Worm (Caenorhabditis elegans) whole organism, early embryonic: ENCODE results near the gene dpy-30.

Source experiments
- B0310.2 ChIP-seq: sonication (generic microtip); optimal IDR thresholded peaks from 2 replicates; lab custom pipeline; 2016; ENCODE audit warnings: mild to moderate bottlenecking, missing genetic modification characterization, missing compliant biosample characterization
- F13C5.2 ChIP-seq: sonication (generic microtip); optimal IDR thresholded peaks from 2 replicates; lab custom pipeline; 2017; ENCODE audit warnings: mild to moderate bottlenecking, missing genetic modification characterization, inconsistent platforms, missing compliant biosample characterization
- aly-1 ChIP-seq: sonication (generic microtip); optimal IDR thresholded peaks from 2 replicates; lab custom pipeline; 2016; ENCODE audit warnings: missing genetic modification characterization, missing compliant biosample characterization
- ama-1 ChIP-seq: fragments of 150-350 bp; optimal IDR thresholded peaks from 2 replicates; lab custom pipeline; 2014
- ceh-13 ChIP-seq: fragments of 200-800 bp; sonication (Bioruptor generic); optimal IDR thresholded peaks from 2 replicates; lab custom pipeline; 2018; ENCODE audit warnings: mild to moderate bottlenecking, missing genetic modification characterization, missing compliant biosample characterization
- ceh-36 ChIP-seq: sonication (generic microtip); optimal IDR thresholded peaks from 2 replicates; lab custom pipeline; 2016; ENCODE audit warnings: missing genetic modification characterization, inconsistent platforms, missing compliant biosample characterization
- ets-7 ChIP-seq: sonication (generic microtip); optimal IDR thresholded peaks from 2 replicates; lab custom pipeline; 2016; ENCODE audit warnings: missing genotype, missing genetic modification characterization, missing compliant biosample characterization
- flt-1 ChIP-seq: fragments of 200-800 bp; sonication (Bioruptor generic); IDR thresholded peaks from 2 replicates; pipeline ENCODE4 v1.3.6; 2022; ENCODE audit warnings: missing genetic modification characterization, missing compliant biosample characterization
- hmbx-1 ChIP-seq: sonication (generic microtip); optimal IDR thresholded peaks from 2 replicates; lab custom pipeline; 2016; ENCODE audit warnings: mild to moderate bottlenecking, missing genetic modification characterization, missing compliant biosample characterization
- hmg-4 ChIP-seq: fragments of 200-800 bp; sonication (Bioruptor generic); optimal IDR thresholded peaks from 2 replicates; lab custom pipeline; 2018; ENCODE audit warnings: mild to moderate bottlenecking, missing genetic modification characterization, missing compliant biosample characterization
- hnd-1 ChIP-seq: sonication (generic microtip); optimal IDR thresholded peaks from 2 replicates; lab custom pipeline; 2016; ENCODE audit warnings: missing genetic modification characterization, missing compliant biosample characterization
- pes-1 ChIP-seq: fragments of 200-800 bp; sonication (Bioruptor generic); IDR thresholded peaks from 2 replicates; pipeline ENCODE4 v1.3.6; 2022; ENCODE audit warnings: missing genetic modification reagents, missing genetic modification characterization, missing compliant biosample characterization
- scrt-1 ChIP-seq: fragments of 200-800 bp; sonication (Bioruptor generic); IDR thresholded peaks from 2 replicates; pipeline ENCODE4 v1.3.6; 2022; ENCODE audit warnings: missing genetic modification characterization, missing compliant biosample characterization
- sea-1 ChIP-seq: fragments of 200-800 bp; sonication (Bioruptor generic); conservative IDR thresholded peaks from 2 replicates; pipeline ENCODE4 v1.3.6; 2022; ENCODE audit warnings: missing genetic modification characterization, missing compliant biosample characterization
- tbx-11 ChIP-seq: fragments of 200-800 bp; sonication (Bioruptor generic); IDR thresholded peaks from 2 replicates; pipeline ENCODE4 v1.3.6; 2022; ENCODE audit warnings: missing genetic modification characterization, missing compliant biosample characterization
- tbx-37 ChIP-seq: fragments of 200-800 bp; sonication (Bioruptor generic); conservative IDR thresholded peaks from 2 replicates; pipeline ENCODE4 v1.3.6; 2022; ENCODE audit warnings: missing genetic modification reagents, missing genetic modification characterization, missing compliant biosample characterization
- tra-4 ChIP-seq: sonication (generic microtip); optimal IDR thresholded peaks from 2 replicates; lab custom pipeline; 2017; ENCODE audit warnings: missing genetic modification characterization, missing compliant biosample characterization

The dpy-30 gene

ce11 chrV:12184308-12184999, 6.9 kb upstream of the dpy-30 start, which contains the start of gene srd-4:
srd-4 (plus strand) TSS chrV:12184949.
- no peak for TF ChIP-seq scrt-1 (GFP tag; lab: Robert Waterston, UW)
- TF ChIP-seq pes-1 (GFP tag; lab: Robert Waterston, UW): no peak
- TF ChIP-seq hnd-1 (tag; lab: Kevin White, UChicago): no peak
- TF ChIP-seq ets-7: no peak
- no peak for TF ChIP-seq ceh-13 (GFP tag; lab: Kevin White, UChicago)
- no peak for TF ChIP-seq hmbx-1 (tag; lab: Kevin White, UChicago)
- no peak for TF ChIP-seq B0310.2 (tag; lab: Kevin White, UChicago)
- TF ChIP-seq F13C5.2 (tag; lab: Kevin White, UChicago): no peak
- no peak for TF ChIP-seq tbx-37
- no peak for TF ChIP-seq tra-4 (tag; lab: Kevin White, UChicago)
- TF ChIP-seq aly-1 (tag; lab: Kevin White, UChicago): no peak
- TF ChIP-seq flt-1: no peak
- TF ChIP-seq sea-1 (GFP tag; lab: Robert Waterston, UW): no peak

- TF ChIP-seq F13C5.2 (tag; lab: Kevin White, UChicago) (no peak), tbx-37 (no peak)
Measured at ce11 chrV:12187344-12187743, 4.0 kb upstream of the dpy-30 start, which contains the start of gene ZK863.8. ZK863.8 (minus strand) TSS chrV:12187516.

- TF ChIP-seq scrt-1 (GFP tag; lab: Robert Waterston, UW) (no peak), F13C5.2 (tag; lab: Kevin White, UChicago) (no peak), ceh-13 (GFP tag; lab: Kevin White, UChicago) (no peak), hmbx-1 (tag; lab: Kevin White, UChicago) (no peak), ets-7 (no peak), ama-1 (lab: Kevin White, UChicago) (no peak), hmg-4 (no peak), tbx-11 (GFP tag; lab: Robert Waterston, UW) (no peak), aly-1 (tag; lab: Kevin White, UChicago) (no peak), tra-4 (tag; lab: Kevin White, UChicago) (no peak), hnd-1 (tag; lab: Kevin White, UChicago) (no peak), sea-1 (GFP tag; lab: Robert Waterston, UW) (no peak)
Measured at ce11 chrV:12188830-12189229, 2.5 kb upstream of the dpy-30 start.

ce11 chrV:12192129-12192528, 810 bp downstream of the dpy-30 start, which contains the start of gene rnp-1:
rnp-1 (plus strand) TSS chrV:12192273.
- TF ChIP-seq hmbx-1 (tag; lab: Kevin White, UChicago): no peak
- TF ChIP-seq tbx-37: no peak
- TF ChIP-seq pes-1 (GFP tag; lab: Robert Waterston, UW): no peak
- TF ChIP-seq F13C5.2 (tag; lab: Kevin White, UChicago): no peak
- no peak for TF ChIP-seq flt-1
- TF ChIP-seq hnd-1 (tag; lab: Kevin White, UChicago): no peak
- TF ChIP-seq hmg-4: no peak
- TF ChIP-seq ets-7: no peak
- no peak for TF ChIP-seq ama-1 (lab: Kevin White, UChicago)
- no peak for TF ChIP-seq aly-1 (tag; lab: Kevin White, UChicago)
- TF ChIP-seq ceh-13 (GFP tag; lab: Kevin White, UChicago): no peak
- no peak for TF ChIP-seq B0310.2 (tag; lab: Kevin White, UChicago)
- TF ChIP-seq ceh-36 (tag; lab: Kevin White, UChicago): no peak
- TF ChIP-seq sea-1 (GFP tag; lab: Robert Waterston, UW): no peak

ce11 chrV:12194275-12194674, 3.0 kb downstream of the dpy-30 start, which contains the start of gene ogdh-2:
ogdh-2 (plus strand) TSS chrV:12194507.
- no peak for TF ChIP-seq hnd-1 (tag; lab: Kevin White, UChicago)
- no peak for TF ChIP-seq B0310.2 (tag; lab: Kevin White, UChicago)
- no peak for TF ChIP-seq ceh-13 (GFP tag; lab: Kevin White, UChicago)
- no peak for TF ChIP-seq flt-1
- no peak for TF ChIP-seq scrt-1 (GFP tag; lab: Robert Waterston, UW)

ce11 chrV:12195845-12196244, 4.5 kb downstream of the dpy-30 start, which contains the start of gene ZK836.3:
ZK836.3 (minus strand) TSS chrV:12195945.
- TF ChIP-seq F13C5.2 (tag; lab: Kevin White, UChicago): no peak
- TF ChIP-seq aly-1 (tag; lab: Kevin White, UChicago): no peak
- no peak for TF ChIP-seq hmg-4
- no peak for TF ChIP-seq ceh-13 (GFP tag; lab: Kevin White, UChicago)
- TF ChIP-seq tra-4 (tag; lab: Kevin White, UChicago): no peak
- no peak for TF ChIP-seq hmbx-1 (tag; lab: Kevin White, UChicago)
- no peak for TF ChIP-seq B0310.2 (tag; lab: Kevin White, UChicago)
- no peak for TF ChIP-seq tbx-37
- no peak for TF ChIP-seq pes-1 (GFP tag; lab: Robert Waterston, UW)
- TF ChIP-seq ceh-36 (tag; lab: Kevin White, UChicago): no peak
- no peak for TF ChIP-seq hnd-1 (tag; lab: Kevin White, UChicago)
- TF ChIP-seq tbx-11 (GFP tag; lab: Robert Waterston, UW): no peak

- no peak for TF ChIP-seq B0310.2 (tag; lab: Kevin White, UChicago)
- TF ChIP-seq tra-4 (tag; lab: Kevin White, UChicago): no peak
- no peak for TF ChIP-seq pes-1 (GFP tag; lab: Robert Waterston, UW)
- TF ChIP-seq F13C5.2 (tag; lab: Kevin White, UChicago): no peak
- TF ChIP-seq sea-1 (GFP tag; lab: Robert Waterston, UW): no peak
- TF ChIP-seq tbx-37: no peak
- no peak for TF ChIP-seq hmg-4
- no peak for TF ChIP-seq ceh-13 (GFP tag; lab: Kevin White, UChicago)
- TF ChIP-seq aly-1 (tag; lab: Kevin White, UChicago): no peak
- no peak for TF ChIP-seq scrt-1 (GFP tag; lab: Robert Waterston, UW)
- TF ChIP-seq tbx-11 (GFP tag; lab: Robert Waterston, UW): no peak
Measured at ce11 chrV:12196659-12197058, 5.3 kb downstream of the dpy-30 start.
